Fruit fly (Drosophila melanogaster) whole organism, adult: Measurements from ENCODE around the gene RpL10Ab.
A peak's percentile ranks its signal among the peaks of the same experiment; 100 is the strongest.

Source experiments
- CG11617 ChIP-seq: fragments of 200-800 bp; sonication (Bioruptor generic); optimal IDR thresholded peaks from 2 replicates; lab custom pipeline; 2017; ENCODE audit warnings: mild to moderate bottlenecking, missing biosample characterization, missing genetic modification reagents, missing genetic modification characterization
- CG12768 ChIP-seq: fragments of 200-800 bp; sonication (Bioruptor generic); optimal IDR thresholded peaks from 2 replicates; lab custom pipeline; 2017; ENCODE audit warnings: missing biosample characterization, missing genetic modification characterization, mild to moderate bottlenecking, moderate library complexity, missing genetic modification reagents
- CG14711 ChIP-seq: fragments of 200-800 bp; sonication (Bioruptor generic); optimal IDR thresholded peaks from 2 replicates; lab custom pipeline; 2018; ENCODE audit warnings: missing biosample characterization, mild to moderate bottlenecking, missing genetic modification characterization, moderate library complexity
- CG1620 ChIP-seq: fragments of 200-800 bp; sonication (Bioruptor generic); optimal IDR thresholded peaks from 2 replicates; lab custom pipeline; 2016; ENCODE audit warnings: missing biosample characterization, missing genetic modification characterization
- CG33017 ChIP-seq: fragments of 200-800 bp; sonication (Bioruptor generic); optimal IDR thresholded peaks from 2 replicates; lab custom pipeline; 2018; ENCODE audit warnings: missing biosample characterization, mild to moderate bottlenecking, missing genetic modification characterization, moderate library complexity
- CG5204 ChIP-seq: fragments of 200-800 bp; sonication (Bioruptor generic); optimal IDR thresholded peaks from 2 replicates; lab custom pipeline; 2016; ENCODE audit warnings: missing biosample characterization, missing genetic modification characterization
- CG7045 ChIP-seq: fragments of 200-800 bp; sonication (Bioruptor generic); optimal IDR thresholded peaks from 2 replicates; lab custom pipeline; 2017; ENCODE audit warnings: missing biosample characterization, mild to moderate bottlenecking, missing genetic modification characterization
- CG7101 ChIP-seq: fragments of 200-800 bp; sonication (Bioruptor generic); optimal IDR thresholded peaks from 2 replicates; lab custom pipeline; 2018; ENCODE audit warnings: missing biosample characterization, mild to moderate bottlenecking, missing genetic modification characterization, moderate library complexity
- Clk ChIP-seq: fragments of 200-800 bp; sonication (Bioruptor generic); optimal IDR thresholded peaks from 2 replicates; lab custom pipeline; 2017; ENCODE audit warnings: missing biosample characterization, missing genetic modification characterization
- Crg-1 ChIP-seq: fragments of 200-800 bp; sonication (Bioruptor generic); optimal IDR thresholded peaks from 2 replicates; lab custom pipeline; 2016; ENCODE audit warnings: missing biosample characterization, missing genetic modification characterization
- Hr96 ChIP-seq: fragments of 200-800 bp; sonication (Bioruptor generic); optimal IDR thresholded peaks from 2 replicates; lab custom pipeline; 2016; ENCODE audit warnings: missing biosample characterization, missing genetic modification characterization
- Mnt ChIP-seq: fragments of 200-800 bp; sonication (Bioruptor generic); optimal IDR thresholded peaks from 2 replicates; lab custom pipeline; 2016; ENCODE audit warnings: missing biosample characterization, mild to moderate bottlenecking, missing genetic modification characterization
- bab1 ChIP-seq: fragments of 200-800 bp; sonication (Bioruptor generic); optimal IDR thresholded peaks from 3 replicates; lab custom pipeline; 2019; ENCODE audit warnings: missing biosample characterization, mild to moderate bottlenecking, missing genetic modification characterization, moderate library complexity
- cic ChIP-seq: fragments of 200-800 bp; sonication (Bioruptor generic); optimal IDR thresholded peaks from 2 replicates; lab custom pipeline; 2017; ENCODE audit warnings: missing biosample characterization, mild to moderate bottlenecking, missing genetic modification characterization, moderate library complexity
- cnc ChIP-seq, 2 experiments: fragments of >200 bp; optimal IDR thresholded peaks; 2 replicates each; lab custom pipeline; 2017
- kay ChIP-seq: fragments of 200-800 bp; sonication (Bioruptor generic); peaks from one replicate; lab custom pipeline; 2016; ENCODE audit warnings: missing biosample characterization, missing genetic modification characterization, borderline replicate concordance
- ovo ChIP-seq: fragments of 200-800 bp; sonication (Bioruptor generic); optimal IDR thresholded peaks from 2 replicates; lab custom pipeline; 2016; ENCODE audit warnings: missing biosample characterization, missing genetic modification characterization
- pad ChIP-seq: fragments of 200-800 bp; sonication (Bioruptor generic); optimal IDR thresholded peaks from 3 replicates; lab custom pipeline; 2017; ENCODE audit warnings: missing biosample characterization, missing genetic modification characterization, mild to moderate bottlenecking, moderate library complexity, missing genetic modification reagents
- tj ChIP-seq: fragments of 200-800 bp; sonication (Bioruptor generic); optimal IDR thresholded peaks from 3 replicates; lab custom pipeline; 2017; ENCODE audit warnings: missing biosample characterization, mild to moderate bottlenecking, missing genetic modification characterization, moderate library complexity
- toe ChIP-seq: fragments of 200-800 bp; sonication (Bioruptor generic); optimal IDR thresholded peaks from 2 replicates; lab custom pipeline; 2016; ENCODE audit warnings: missing biosample characterization, missing genetic modification characterization

The RpL10Ab gene

DNA sequence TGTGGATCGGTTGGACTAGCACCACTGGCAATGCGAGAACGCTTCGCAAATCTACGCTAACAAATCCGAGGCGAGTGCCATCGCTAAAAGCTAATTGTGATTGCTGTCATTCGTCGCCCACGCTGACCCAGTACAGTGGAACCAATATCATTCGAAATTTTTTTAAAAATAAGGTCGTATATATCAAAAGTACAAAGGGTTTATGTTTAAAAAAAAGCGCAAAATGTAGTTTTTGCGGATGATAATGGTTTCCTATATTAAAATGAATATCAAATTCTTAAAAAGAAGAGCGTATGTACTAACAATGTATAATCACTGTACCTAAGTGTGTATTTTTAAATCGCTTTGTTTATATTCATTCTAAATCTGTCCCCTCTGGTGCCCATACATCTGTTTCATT, 37.4 kb upstream of the RpL10Ab start:
- TF ChIP-seq CG12768 (GFP tag; lab: Kevin White, UChicago) (peak; percentile 32), CG1620 (GFP tag; lab: Kevin White, UChicago) (no peak), CG7045 (GFP tag; lab: Kevin White, UChicago) (peak; percentile 16), CG14711 (peak; percentile 66), CG7101 (tag; lab: Kevin White, UChicago) (peak; percentile 33), bab1 (GFP tag; lab: Kevin White, UChicago) (no peak), toe (GFP tag; lab: Kevin White, UChicago) (peak; percentile 40), CG33017 (tag; lab: Kevin White, UChicago) (peak; percentile 71)

DNA sequence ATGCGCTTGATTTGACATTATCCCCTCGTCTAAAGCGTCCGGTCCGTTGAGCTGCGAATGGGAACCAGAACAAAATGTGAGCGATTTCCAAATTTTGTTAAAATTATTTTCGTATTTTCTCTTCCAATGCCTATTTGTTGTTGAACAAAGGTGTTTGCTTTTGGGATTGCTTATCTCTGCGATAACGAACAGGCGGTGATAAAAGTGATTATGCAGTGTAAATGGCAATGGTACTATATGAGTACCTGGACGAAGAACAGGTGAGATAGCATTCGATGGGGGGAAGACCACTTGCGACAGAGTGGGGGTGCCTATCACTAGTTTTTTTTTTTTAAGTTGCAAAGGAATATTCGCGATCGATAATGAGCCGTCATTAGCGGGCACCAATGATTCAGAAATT, 34.5 kb upstream of the RpL10Ab start:
- TF ChIP-seq toe (GFP tag; lab: Kevin White, UChicago): no peak
- no peak for TF ChIP-seq Clk
- no peak for TF ChIP-seq pad (GFP tag; lab: Kevin White, UChicago)
- peak; percentile 50 for TF ChIP-seq ovo
- no peak for TF ChIP-seq bab1 (GFP tag; lab: Kevin White, UChicago)
- TF ChIP-seq kay (GFP tag; lab: Kevin White, UChicago): no peak
- peak; percentile 19 for TF ChIP-seq CG11617 (GFP tag; lab: Kevin White, UChicago)
- no peak for TF ChIP-seq tj (GFP tag; lab: Kevin White, UChicago)
- TF ChIP-seq CG14711: no peak
- no peak for TF ChIP-seq Crg-1
- no peak for TF ChIP-seq Mnt (GFP tag; lab: Kevin White, UChicago)
- TF ChIP-seq cnc (optimal IDR thresholded peaks at IDR 0.05; lab: Kevin White, UChicago): no peak
- TF ChIP-seq CG5204 (GFP tag; lab: Kevin White, UChicago): no peak
- TF ChIP-seq CG7101 (tag; lab: Kevin White, UChicago): peak; percentile 23
- peak; percentile 7 for TF ChIP-seq Hr96 (GFP tag; lab: Kevin White, UChicago)
- peak; percentile 42 for TF ChIP-seq CG12768 (GFP tag; lab: Kevin White, UChicago)
- TF ChIP-seq CG7045 (GFP tag; lab: Kevin White, UChicago): peak; percentile 39
- no peak for TF ChIP-seq cic (GFP tag; lab: Kevin White, UChicago)
- TF ChIP-seq CG1620 (GFP tag; lab: Kevin White, UChicago): no peak
- TF ChIP-seq CG33017 (tag; lab: Kevin White, UChicago): no peak

DNA sequence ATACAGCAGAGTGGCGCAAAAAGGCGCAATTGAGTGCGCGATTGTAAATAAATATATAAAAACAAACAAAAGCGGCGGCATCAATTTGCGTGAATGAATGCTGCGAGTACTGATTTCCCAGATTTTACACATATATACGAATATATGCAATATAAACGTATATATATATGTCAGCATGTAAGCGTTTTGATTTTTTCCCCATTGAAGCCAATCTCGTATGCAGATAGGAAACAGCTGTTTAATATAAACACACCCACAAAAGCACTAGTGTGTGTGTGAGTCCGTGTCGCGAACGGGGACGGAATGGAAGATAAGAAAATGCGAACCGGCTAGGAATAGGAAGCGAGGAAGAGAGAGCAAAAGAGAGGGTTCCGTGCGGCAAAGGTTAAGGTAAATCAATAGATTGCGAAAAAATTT, 33.7 kb upstream of the RpL10Ab start:
- TF ChIP-seq Hr96 (GFP tag; lab: Kevin White, UChicago): no peak
- TF ChIP-seq pad (GFP tag; lab: Kevin White, UChicago): peak; percentile 57
- TF ChIP-seq tj (GFP tag; lab: Kevin White, UChicago): peak; percentile 11
- TF ChIP-seq cic (GFP tag; lab: Kevin White, UChicago): peak; percentile 99
- no peak for TF ChIP-seq CG12768 (GFP tag; lab: Kevin White, UChicago)
- TF ChIP-seq Clk: no peak
- TF ChIP-seq kay (GFP tag; lab: Kevin White, UChicago): peak; percentile 90
- no peak for TF ChIP-seq toe (GFP tag; lab: Kevin White, UChicago)
- TF ChIP-seq CG11617 (GFP tag; lab: Kevin White, UChicago): no peak
- TF ChIP-seq Mnt (GFP tag; lab: Kevin White, UChicago): peak; percentile 17
- TF ChIP-seq CG7101 (tag; lab: Kevin White, UChicago): no peak

DNA sequence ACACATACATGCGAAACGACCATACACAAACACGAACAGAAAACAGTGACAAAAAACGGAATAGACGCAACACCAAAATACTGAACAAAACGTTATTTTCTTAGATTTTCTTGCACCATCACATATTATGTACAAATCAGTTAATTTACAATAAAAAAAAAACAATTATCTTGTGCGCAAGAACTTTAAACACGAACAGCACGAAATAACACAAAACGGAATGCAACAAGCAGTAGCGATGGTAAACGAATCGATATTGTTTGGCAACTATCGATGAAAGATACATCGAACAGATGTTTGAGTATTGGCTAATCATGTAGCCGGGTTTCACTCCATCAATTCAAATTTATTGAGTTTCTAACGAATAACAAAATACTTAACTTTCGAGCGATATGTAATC, 32.9 kb upstream of the RpL10Ab start, which contains the start of gene Pi3K68D:
Gene Pi3K68D, minus strand, starts transcription at position 241 of the 400 bp plus-strand sequence.
- peak; percentile 15 for TF ChIP-seq CG7101 (tag; lab: Kevin White, UChicago)
- peak; percentile 13 for TF ChIP-seq toe (GFP tag; lab: Kevin White, UChicago)
- TF ChIP-seq kay (GFP tag; lab: Kevin White, UChicago): peak; percentile 93
- no peak for TF ChIP-seq pad (GFP tag; lab: Kevin White, UChicago)
- no peak for TF ChIP-seq CG12768 (GFP tag; lab: Kevin White, UChicago)
- TF ChIP-seq CG1620 (GFP tag; lab: Kevin White, UChicago): peak; percentile 4
- peak; percentile 36 for TF ChIP-seq bab1 (GFP tag; lab: Kevin White, UChicago)

DNA sequence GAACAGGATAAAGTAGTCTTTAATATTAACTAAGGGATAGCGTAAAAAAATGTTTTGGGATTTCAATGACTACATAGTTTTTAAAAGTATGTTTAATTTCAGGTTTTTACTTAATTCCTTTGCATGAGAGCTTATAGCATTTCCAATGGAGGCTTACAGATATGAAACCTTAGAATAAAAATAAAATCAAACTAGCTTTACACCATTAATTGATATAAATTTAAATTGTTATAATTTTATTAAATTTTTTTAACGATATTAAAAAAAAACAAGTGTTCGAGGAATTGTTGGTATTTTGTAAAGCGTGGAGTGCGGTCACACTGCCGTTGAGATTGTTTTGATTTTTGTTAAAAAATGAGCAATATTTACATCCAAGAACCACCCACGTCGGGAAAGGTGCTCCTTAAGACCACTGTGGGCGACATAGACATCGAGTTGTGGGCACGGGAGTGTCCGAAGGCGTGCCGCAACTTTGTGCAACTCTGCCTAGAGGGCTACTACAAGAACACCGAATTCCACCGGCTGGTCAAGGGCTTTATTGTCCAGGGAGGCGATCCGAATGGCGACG, 29.3 kb upstream of the RpL10Ab start, which contains the start of the genes twy and CG10907:
Gene twy, minus strand, starts transcription at position 51 of the 568 bp plus-strand sequence.
Gene CG10907, plus strand, starts transcription at position 282 of the 568 bp plus-strand sequence.
- no peak for TF ChIP-seq Crg-1
- no peak for TF ChIP-seq CG12768 (GFP tag; lab: Kevin White, UChicago)
- no peak for TF ChIP-seq CG33017 (tag; lab: Kevin White, UChicago)
- no peak for TF ChIP-seq Mnt (GFP tag; lab: Kevin White, UChicago)
- no peak for TF ChIP-seq Clk
- no peak for TF ChIP-seq pad (GFP tag; lab: Kevin White, UChicago)
- TF ChIP-seq cnc (optimal IDR thresholded peaks at IDR 0.05; lab: Kevin White, UChicago): no peak
- TF ChIP-seq ovo: no peak
- TF ChIP-seq CG7045 (GFP tag; lab: Kevin White, UChicago): no peak
- TF ChIP-seq CG1620 (GFP tag; lab: Kevin White, UChicago): no peak

DNA sequence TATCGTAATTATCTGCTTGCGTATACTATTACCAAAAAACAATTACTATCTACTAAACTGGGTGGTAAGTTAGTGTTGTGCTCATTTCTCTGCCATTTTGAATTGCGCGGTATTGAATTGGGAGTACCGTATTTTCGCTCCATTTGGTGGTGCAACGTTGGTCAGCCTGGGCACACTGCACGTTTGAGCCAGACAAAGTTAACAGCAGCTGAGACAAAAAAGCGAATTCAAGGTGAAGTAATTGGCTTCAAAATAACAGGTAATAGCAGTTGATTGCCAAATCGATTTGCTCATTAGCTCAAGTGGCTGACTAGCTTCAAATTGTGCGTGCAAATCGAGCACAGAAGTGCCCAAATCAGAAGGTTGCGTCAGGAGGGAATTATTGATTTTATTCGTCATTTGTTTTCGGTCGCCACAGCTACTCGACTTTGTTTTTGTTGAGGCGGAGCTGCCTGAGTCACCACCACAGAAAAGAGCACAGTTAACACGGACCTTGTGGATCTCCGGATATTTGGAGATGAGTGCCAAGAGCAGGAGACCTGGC, 27.1 kb upstream of the RpL10Ab start, which contains the start of gene Klp68D:
Gene Klp68D, plus strand, starts transcription at position 175 of the 544 bp plus-strand sequence.
- TF ChIP-seq Hr96 (GFP tag; lab: Kevin White, UChicago): no peak
- no peak for TF ChIP-seq CG14711
- TF ChIP-seq Mnt (GFP tag; lab: Kevin White, UChicago): no peak
- TF ChIP-seq CG7045 (GFP tag; lab: Kevin White, UChicago): no peak
- no peak for TF ChIP-seq CG11617 (GFP tag; lab: Kevin White, UChicago)
- no peak for TF ChIP-seq CG1620 (GFP tag; lab: Kevin White, UChicago)
- TF ChIP-seq bab1 (GFP tag; lab: Kevin White, UChicago): peak; percentile 34
- no peak for TF ChIP-seq toe (GFP tag; lab: Kevin White, UChicago)
- no peak for TF ChIP-seq Clk
- TF ChIP-seq cic (GFP tag; lab: Kevin White, UChicago): no peak
- TF ChIP-seq CG5204 (GFP tag; lab: Kevin White, UChicago): no peak
- TF ChIP-seq kay (GFP tag; lab: Kevin White, UChicago): peak; percentile 48
- no peak for TF ChIP-seq tj (GFP tag; lab: Kevin White, UChicago)
- TF ChIP-seq CG12768 (GFP tag; lab: Kevin White, UChicago): no peak
